Fruit fly (Drosophila melanogaster): ENCODE data around the gene CG13982.

CG13982 gene

DNA sequence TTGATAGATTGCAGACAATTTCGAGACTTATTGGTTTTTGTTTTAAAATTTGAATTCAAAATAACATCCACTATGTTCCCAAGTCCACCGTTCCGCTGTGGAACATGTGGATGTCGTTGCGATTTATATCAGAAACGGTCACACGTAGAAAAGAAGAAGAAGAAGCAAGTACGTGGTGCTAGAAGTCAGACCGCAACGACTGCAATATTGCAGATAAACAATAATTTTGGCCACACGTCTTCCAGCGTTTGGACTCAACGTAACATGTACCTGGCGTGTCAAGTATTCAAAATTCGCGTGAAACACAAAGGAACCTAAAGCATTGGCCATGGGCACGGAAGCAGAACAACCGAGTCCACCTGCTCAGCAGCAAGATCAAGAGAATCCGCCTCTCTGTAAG, 12.1 kb downstream of the CG13982 start, which contains the start of gene Fic:
Fic (plus strand) TSS at position 139 of the 400 bp plus-strand sequence.
- TF ChIP-seq noc (tag; optimal IDR thresholded peaks at IDR 0.05) = no peak

DNA sequence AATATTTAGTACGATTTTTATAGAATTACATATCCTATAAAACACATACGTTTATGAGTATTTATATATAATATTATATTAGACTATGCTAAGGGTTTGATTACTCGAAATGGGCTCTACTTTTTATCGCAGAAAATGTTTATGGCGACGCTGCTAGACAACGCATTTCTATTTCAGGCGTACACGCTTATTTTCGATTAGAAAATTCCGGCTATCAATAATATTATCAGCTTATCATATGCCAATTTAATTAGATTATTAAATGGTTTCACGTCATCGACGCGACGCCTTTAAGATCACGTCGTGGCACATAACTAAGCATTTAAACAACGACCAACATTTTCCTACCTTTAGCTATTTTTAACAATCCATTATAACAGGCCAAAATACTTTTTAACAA, 14.2 kb downstream of the CG13982 start:
- no peak for TF ChIP-seq noc (tag; optimal IDR thresholded peaks at IDR 0.05)

DNA sequence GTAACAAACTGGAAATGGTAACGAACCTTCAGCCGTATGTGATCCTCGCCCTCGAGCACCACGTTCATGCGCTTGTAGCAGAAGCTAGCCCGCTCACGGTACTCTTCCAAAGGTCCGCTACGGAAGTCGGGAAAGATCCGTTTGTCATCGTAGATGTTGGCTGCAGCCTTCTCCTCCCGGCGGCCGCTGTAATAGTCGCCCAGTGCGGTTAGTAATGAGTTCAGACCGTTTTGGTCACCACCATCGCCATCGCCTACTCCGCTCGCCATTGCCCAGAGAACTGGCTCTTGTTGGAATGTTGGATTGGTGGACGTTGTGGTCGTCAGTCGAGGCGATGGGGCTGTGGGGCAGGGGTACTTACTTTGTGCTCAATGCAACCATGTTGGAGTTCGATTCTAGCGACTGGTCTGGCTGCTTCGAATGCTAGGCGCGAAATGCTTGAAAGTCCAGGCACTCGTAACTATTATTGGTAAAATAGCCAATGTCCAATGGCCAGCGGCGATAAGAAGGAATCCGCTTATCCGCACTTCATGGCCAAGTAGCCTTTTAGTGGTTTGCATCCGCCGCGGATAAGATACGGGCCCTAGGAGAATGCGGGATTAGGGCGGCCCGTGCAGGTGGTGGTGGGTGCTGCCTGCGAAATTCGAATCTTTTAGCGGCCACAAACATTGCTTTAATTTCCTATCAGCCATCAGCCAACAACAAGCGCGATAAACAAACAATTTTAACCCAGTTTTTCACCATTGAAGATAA, 35.6 kb downstream of the CG13982 start:
- peak; percentile 13 for TF ChIP-seq noc (tag; optimal IDR thresholded peaks at IDR 0.05)

DNA sequence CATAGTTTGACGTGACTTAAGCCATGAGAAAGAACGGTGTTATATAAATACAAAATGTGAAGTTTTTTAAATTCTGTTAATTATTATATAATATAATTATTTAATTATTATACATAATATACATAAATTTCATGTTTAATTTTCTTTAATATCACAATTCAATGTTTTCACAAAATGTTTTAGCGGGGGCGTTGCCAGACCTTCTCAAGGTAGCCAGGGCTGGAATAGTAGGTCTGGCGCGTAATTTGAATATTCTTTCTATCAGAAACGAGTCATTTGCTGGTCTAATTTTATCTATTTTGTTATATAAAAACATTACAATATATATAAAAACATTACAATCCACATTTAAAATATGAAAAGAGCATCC, 36.2 kb downstream of the CG13982 start, which contains the start of gene Acox3:
Acox3 (minus strand) TSS at position 70 of the 370 bp plus-strand sequence.
- TF ChIP-seq noc (tag; optimal IDR thresholded peaks at IDR 0.05) = no peak

DNA sequence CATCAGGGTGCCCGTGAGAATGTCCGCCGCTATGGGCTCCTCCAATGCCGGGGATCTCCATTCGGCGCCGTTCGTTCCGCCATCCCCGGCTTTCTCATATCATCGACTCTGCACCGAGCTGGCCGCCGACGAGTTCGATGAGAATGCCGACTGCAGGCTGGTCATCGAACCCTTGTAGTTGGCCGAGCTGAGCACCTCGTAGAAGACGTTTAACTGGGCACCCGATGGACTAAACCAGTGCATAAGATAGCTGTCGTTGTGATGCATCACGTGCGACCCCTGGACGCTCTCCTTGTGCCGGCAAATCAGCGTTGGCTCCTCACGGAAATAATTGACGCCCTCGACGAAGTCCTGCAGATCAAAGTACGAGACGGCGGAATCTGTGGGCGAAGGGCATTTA, 37.6 kb downstream of the CG13982 start:
- TF ChIP-seq noc (tag; optimal IDR thresholded peaks at IDR 0.05) = no peak

DNA sequence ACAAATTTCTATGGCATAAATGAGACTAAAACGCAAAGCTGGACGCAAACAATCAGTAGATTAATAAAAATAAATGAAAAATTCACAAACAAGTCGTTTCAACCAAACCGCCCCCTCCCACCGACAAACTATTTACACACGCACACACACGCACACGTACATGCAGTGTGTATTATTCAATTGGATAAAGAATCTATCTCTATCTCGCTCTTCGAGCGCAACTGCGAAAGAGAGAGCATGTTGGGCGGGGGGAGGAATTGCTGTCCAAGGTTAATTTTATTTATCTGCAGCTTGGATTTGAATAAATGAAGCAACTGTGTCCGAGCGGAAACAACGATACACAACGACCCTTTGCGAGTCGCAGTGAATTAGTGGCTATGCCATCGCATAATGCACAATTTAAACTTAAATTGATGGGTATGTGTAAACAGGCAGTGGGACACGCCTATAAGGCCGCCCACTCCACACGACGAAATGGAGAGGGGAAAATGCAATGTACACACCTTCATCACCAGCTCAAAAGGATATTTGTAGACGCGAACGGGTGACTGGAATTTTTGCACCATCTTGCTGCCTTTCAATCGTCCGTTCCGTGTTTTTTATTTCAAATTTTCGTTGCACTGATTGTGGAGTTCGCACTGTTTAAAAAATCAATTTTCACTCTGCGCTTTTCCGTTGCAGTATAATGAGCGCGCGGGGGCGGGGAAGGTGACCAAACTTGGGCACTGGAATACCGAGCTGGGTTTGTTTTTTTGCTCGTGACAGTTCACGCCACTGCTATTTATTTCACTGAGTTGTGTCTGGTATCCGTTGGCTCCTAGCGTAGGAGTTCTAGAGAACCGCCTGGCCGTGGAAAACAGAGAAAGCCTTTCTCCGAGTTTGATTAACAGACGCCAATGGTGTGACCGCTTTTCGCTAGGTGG, 43.2 kb downstream of the CG13982 start, which contains the start of gene retm:
retm (minus strand) TSS at position 898 of the 923 bp plus-strand sequence.
- peak; percentile 44 for TF ChIP-seq noc (tag; optimal IDR thresholded peaks at IDR 0.05)

DNA sequence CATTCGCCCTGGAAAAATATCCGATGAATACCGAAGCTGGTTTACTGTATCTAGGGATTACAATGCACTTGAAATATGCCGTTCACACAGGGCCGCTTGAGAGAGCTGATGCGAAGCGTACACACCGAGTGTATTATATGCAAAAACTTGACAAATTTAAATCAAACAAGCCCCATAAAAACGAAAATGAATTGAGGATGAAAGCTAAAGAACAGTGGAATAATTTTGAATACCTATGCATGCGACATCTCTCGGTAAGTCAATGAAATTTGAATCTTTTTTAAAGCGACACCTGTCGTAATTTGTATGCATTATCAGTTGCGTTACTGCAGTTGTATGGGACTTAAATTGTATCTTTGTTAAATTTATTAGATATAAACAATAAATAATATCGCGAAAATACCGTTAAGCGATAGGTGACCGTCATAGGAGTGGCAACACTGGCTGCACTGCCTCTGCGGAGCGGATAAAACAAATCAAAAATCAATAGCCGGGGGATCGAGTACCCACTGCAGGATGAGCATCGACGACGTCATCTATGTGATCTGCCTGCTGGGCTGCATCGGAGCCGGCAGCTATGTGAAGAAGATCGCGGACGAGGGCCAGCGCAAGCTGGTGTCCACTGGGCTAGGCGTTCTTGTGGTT, 44.0 kb downstream of the CG13982 start, which contains the start of gene frj:
frj (plus strand) TSS at position 98 of the 645 bp plus-strand sequence.
- TF ChIP-seq noc (tag; optimal IDR thresholded peaks at IDR 0.05) = no peak

DNA sequence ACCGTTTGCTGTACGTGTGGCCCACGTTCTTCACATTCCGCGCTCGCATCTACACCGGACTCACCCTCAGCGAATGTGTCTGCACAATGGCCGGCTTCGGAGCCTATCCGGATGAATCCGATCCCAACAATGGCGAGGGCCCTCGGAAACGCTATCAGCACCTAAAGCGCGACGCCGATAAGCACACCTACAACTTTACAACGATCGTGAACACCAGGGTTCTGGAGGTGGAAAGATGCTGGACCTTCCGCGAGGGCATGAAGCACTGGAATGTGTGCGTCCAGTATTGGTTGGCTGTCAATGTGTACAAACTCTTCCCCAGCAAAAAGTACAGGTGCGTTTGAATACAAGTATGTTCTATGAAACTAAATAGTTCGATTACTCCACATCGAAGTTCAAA, 45.5 kb downstream of the CG13982 start:
- no peak for TF ChIP-seq noc (tag; optimal IDR thresholded peaks at IDR 0.05)

DNA sequence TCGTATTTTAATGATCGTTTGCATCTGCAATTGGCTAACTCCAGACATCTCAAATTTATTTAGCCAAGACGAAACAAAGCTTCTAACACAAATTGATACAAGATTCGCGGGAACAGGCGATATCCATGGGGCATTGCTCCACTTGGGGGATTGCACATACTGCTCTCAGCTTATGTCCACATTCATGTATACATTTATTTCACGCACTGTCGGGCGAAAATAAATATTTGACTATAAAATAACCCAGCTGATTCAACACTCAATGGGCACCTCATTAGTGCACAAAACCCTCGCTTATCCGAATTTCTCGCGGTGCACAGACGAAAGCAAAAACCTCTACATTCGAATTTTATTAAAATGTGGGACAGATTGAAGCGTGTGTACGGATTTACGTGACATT, 49.4 kb downstream of the CG13982 start:
- TF ChIP-seq noc (tag; optimal IDR thresholded peaks at IDR 0.05) = peak; percentile 38

DNA sequence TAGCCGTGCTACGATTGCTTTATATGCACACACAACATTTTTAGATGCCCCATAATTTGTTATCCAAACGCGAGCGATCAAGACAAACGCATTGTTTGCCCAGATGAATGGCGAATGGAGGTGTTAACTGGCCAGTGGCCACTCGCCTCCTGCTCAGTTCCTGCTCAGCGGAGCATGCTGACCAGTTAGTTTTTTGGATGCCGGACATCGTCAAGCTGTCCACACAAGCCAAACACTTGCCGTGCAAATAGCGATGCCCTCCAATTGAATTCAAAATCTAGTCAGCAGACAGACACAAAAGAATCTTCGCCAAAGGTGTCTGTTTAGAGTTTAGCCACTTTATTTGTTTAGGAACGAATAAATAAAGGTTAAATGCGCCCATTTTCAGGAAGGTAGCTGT, 50.1 kb downstream of the CG13982 start:
- no peak for TF ChIP-seq noc (tag; optimal IDR thresholded peaks at IDR 0.05)

DNA sequence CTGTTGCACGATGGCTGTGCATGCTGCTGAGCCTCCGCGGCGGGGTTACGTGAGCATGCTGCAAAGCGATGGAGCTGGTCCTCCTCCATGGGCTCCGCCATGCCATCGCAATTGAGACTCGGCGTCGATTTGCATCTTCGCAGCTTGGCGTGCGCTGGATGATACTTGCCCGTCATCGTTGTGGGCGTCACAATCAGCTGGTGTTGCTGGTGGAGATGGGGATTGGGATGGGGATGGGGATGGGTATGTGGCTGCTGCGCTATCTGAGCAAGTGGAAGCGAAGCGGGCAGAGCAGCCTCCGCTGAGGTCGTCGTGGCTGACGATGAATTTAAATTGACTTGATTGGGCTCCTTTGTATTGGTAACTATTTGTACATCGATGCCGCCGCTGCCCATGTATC, 51.3 kb downstream of the CG13982 start:
- no peak for TF ChIP-seq noc (tag; optimal IDR thresholded peaks at IDR 0.05)

DNA sequence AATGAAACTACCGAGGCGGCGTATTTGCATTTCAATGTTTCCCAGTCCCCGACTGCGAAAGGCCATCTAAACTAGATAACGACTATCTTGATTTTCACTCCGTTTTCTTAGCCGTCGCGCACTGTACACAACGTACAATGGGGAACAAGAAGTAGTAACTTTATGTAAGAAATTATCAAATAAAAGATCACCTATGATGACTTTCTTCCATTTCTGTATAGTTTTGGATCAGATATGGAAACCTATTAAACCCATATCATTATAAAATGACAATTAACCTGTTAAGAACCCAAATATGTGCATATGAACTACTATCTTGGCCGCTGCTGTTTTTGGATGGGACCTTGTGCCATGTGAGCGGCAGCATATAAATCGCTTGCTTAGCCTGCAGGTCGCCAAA, 52.2 kb downstream of the CG13982 start:
- no peak for TF ChIP-seq noc (tag; optimal IDR thresholded peaks at IDR 0.05)

DNA sequence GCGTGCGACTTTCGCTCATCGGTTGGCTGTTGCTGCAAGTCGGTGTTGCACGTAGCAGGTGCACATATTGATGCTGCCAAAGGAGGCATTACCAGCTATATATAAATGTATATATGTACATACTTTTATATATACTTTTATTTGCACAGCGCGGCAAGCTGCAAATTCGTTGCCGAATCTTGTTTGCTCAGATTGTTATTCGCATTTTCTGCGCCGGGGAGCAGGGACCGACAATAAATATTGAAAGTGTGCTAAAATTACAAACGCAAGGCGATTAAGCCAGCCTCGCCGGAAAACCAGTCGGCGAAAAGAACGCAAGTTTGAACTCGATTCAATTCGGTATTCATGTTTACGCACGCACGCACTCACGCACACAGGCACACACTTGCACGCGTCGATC, 52.7 kb downstream of the CG13982 start:
- no peak for TF ChIP-seq noc (tag; optimal IDR thresholded peaks at IDR 0.05)
